Fruit fly (Drosophila melanogaster) ovary, adult (tissue): ENCODE data around the gene CG32473.

Experiments used
- CG17801 ChIP-seq: fragments of 200-800 bp; optimal IDR thresholded peaks from 2 replicates; lab custom pipeline; 2019; ENCODE audit warnings: missing biosample characterization, mild to moderate bottlenecking, missing genetic modification characterization, moderate library complexity; ENCODE audit not compliant: partially characterized antibody

Gene CG32473

dm6 chr3R:13288763-13289312 is 13.6 kb upstream of the CG32473 start, which contains the start of gene apn:
apn (minus strand) TSS chr3R:13288813.
- TF ChIP-seq CG17801 (GFP tag; lab: Kevin White, UChicago): no peak

DNA sequence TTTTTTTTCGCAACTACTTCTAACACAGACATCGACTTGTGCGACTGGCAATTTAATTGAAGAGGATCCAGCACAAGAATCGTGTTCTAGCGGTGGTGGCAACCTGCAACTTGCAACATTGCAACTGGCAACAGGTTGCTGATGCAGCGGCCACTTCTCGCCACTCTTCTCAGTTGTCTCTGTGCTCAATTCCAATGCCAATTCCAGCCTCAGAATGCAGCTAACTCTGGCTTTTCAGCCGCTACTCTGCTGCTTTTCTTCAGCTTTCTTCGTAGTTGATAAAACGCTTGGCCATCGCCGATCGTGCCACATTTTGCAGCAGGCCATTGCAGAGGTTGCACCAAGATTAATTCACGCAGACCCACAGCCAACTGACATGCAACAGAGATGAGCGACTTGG is 12.1 kb upstream of the CG32473 start, which contains the start of gene Osi22:
Gene Osi22 (plus strand): TSS at position 301 of the 400 bp plus-strand sequence.
- no peak for TF ChIP-seq CG17801 (GFP tag; lab: Kevin White, UChicago)

dm6 chr3R:13293148-13293756 is 9.2 kb upstream of the CG32473 start, which contains the start of gene wntD:
wntD (minus strand) TSS chr3R:13293198.
- no peak for TF ChIP-seq CG17801 (GFP tag; lab: Kevin White, UChicago)

- no peak for TF ChIP-seq CG17801 (GFP tag; lab: Kevin White, UChicago)
Observed at dm6 chr3R:13294461-13294860, 8.0 kb upstream of the CG32473 start, which contains the start of gene CG8773. CG8773 (plus strand) TSS chr3R:13294748.

DNA sequence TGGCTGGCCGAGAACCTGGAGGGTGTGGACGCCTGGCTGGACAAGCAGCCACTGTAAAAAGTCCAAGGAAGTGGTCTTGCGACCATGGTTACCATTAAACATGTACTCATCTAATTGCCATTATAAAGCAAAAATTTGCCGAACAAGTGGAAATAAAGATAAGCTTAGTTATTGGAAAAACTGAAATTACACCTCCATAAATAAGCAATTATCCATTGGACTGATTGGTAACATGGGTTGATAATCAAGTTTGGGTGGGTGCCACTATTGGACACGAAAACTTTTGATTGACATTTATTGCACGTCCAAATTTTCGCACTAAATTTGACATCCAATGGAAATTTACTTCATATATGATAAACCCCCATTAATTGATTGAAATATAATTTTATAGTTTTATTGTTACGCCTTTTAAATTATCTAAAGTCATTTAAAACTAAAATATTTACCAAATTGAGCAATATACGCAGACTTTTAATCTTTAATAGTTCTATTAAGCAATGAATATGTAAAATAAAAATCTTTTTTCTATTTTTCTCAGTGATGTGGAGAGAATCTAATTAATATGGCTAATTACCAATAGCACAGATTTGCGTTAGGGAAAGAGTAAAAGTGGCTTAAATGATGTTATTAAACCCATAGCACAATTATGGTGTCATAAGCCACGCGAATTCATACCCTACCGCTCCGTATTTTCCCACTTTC is 4.2 kb upstream of the CG32473 start, which contains the start of gene CG8774:
Gene CG8774 (plus strand): TSS at position 655 of the 705 bp plus-strand sequence.
- TF ChIP-seq CG17801 (GFP tag; lab: Kevin White, UChicago): no peak

dm6 chr3R:13303126-13303525 is 678 bp downstream of the CG32473 start, which contains the start of gene CG43208:
CG43208 (plus strand) TSS chr3R:13303426.
- TF ChIP-seq CG17801 (GFP tag; lab: Kevin White, UChicago): no peak

DNA sequence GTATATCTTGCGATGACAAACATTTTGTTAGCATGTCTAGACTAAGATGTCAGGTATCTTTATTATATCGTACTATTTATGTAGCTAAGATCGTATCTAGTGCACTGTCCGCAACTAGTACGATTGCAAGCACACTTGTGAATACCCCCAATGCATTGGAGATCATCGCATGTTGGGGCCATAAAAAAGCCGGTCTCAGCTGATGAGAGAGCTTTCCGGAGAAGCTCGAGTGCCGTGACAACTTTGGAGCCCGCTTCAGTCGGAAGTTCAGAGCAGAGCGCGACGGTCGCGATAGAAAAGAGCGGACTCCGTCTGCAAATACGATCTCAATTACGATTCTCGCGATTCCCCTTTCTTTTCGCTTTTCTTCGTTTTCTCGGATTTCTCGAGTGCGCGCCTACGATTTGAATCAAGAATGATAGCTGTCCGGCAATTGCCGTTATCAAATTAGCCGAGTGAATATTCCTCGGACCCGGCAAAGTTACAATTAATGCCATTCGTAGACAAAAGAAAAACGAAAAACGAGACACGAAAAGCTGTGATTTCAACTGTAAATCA is 2.1 kb downstream of the CG32473 start:
- TF ChIP-seq CG17801 (GFP tag; lab: Kevin White, UChicago): no peak

- TF ChIP-seq CG17801 (GFP tag; lab: Kevin White, UChicago): no peak
Observed at dm6 chr3R:13305318-13305899, 3.0 kb downstream of the CG32473 start.

- no peak for TF ChIP-seq CG17801 (GFP tag; lab: Kevin White, UChicago)
Observed at dm6 chr3R:13306595-13306994, 4.1 kb downstream of the CG32473 start.

dm6 chr3R:13309133-13309711 is 6.8 kb downstream of the CG32473 start:
- no peak for TF ChIP-seq CG17801 (GFP tag; lab: Kevin White, UChicago)

DNA sequence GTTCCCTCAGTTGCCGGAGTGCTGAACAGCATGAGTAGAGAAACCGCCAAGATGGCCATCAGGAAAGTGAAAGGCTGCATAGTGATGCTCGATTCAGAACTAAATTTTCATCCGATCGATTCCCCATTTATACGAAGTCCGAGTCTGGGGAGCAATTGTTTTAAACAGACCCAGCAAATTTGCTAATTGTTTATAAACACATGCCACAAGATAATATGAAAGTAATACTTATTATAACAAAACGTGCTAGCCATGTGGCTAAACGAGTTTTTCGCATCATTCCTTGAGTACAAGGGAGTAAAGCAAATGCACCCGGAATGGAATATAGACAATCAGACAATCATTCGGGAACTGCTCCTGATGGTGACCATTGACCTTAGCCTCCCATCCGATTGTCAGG is 10.6 kb downstream of the CG32473 start, which contains the start of gene CG44142:
Gene CG44142 (minus strand): TSS at position 101 of the 400 bp plus-strand sequence.
- TF ChIP-seq CG17801 (GFP tag; lab: Kevin White, UChicago): no peak

dm6 chr3R:13319170-13319569 is 16.7 kb downstream of the CG32473 start, which contains the start of gene CG45080:
CG45080 (minus strand) TSS chr3R:13319270.
- TF ChIP-seq CG17801 (GFP tag; lab: Kevin White, UChicago): no peak

DNA sequence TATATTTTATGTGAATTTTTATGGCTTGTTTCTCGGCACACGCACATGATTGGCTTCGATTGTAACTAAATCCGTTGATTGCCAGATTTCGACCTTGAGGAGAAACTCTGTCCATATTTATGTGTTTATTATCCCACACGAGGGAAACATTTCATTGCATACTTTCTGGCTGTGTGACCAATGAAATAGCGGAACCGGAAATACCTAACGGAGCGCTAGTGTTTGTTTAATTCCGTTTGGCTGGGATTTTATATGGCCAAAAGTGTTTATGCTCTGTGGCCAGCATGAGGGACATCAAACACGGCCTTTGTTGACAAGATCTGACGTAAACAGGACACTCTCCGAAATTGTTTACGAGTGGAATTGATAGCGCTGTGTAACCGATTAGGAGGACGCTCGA is 17.4 kb downstream of the CG32473 start:
- peak; percentile 9 for TF ChIP-seq CG17801 (GFP tag; lab: Kevin White, UChicago)

DNA sequence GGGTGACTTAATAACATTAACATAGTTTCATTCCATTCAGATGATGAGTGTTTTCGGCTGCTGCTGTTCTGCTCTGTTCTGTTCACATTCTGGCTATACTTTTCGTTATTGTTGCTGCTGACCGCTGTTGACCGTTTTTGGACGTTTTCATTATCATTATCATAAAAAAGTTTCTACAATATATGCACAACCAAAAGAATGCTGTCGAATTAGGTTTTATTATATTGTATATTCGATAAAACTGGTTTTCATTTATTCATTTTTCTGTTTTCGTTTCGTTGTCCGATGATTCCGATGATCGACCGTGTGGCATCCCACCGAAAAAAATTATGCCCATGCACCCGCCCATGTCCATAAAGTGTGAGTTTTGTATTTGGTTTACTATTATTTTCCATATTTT is 30.6 kb downstream of the CG32473 start:
- no peak for TF ChIP-seq CG17801 (GFP tag; lab: Kevin White, UChicago)
